Worm (Caenorhabditis elegans) whole organism, midembryonic: ENCODE data around the gene clec-225.

ENCODE experiments used
- cog-1 ChIP-seq: sonication (generic microtip); optimal IDR thresholded peaks from 2 replicates; lab custom pipeline; 2016; ENCODE audit warnings: missing genetic modification characterization, missing compliant biosample characterization
- ztf-29 ChIP-seq: fragments of 200-800 bp; sonication (Bioruptor generic); IDR thresholded peaks from 2 replicates; pipeline ENCODE4 v1.3.6; 2022; ENCODE audit warnings: missing genetic modification reagents, missing genetic modification characterization, missing compliant biosample characterization

ce11 chrV:13092349-13092748 is 42.3 kb downstream of the clec-225 start, which contains the start of gene lurp-4:
- TF ChIP-seq ztf-29 (GFP tag; lab: Robert Waterston, UW) (no peak), cog-1 (tag; lab: Kevin White, UChicago) (no peak)
